Worm (Caenorhabditis elegans): ENCODE results near the gene ubh-4.

- TF ChIP-seq nhr-25 (tag; optimal IDR thresholded peaks at IDR 0.05; ENCODE audit: borderline replicate concordance, insufficient read depth) (no peak), unc-39 (tag; optimal IDR thresholded peaks at IDR 0.05) (no peak), duxl-1 (tag; optimal IDR thresholded peaks at IDR 0.05; ENCODE audit: poor library complexity) (no peak), madf-9 (GFP tag; conservative IDR thresholded peaks at IDR 0.05) (no peak), nhr-28 (tag; optimal IDR thresholded peaks at IDR 0.05) (no peak), aha-1 (tag) (peak; percentile 2), ceh-82 (tag; optimal IDR thresholded peaks at IDR 0.05) (no peak), saeg-2 (GFP tag; IDR thresholded peaks at IDR 0.05) (no peak)
Measured at ce11 chrII:7990192-7990591, 49.2 kb downstream of the ubh-4 start.

Data from whole organism, L4 larva.